Worm (Caenorhabditis elegans) whole organism, L2 larva: ENCODE measurements around the gene isw-1.
A peak's percentile ranks its signal among the peaks of the same experiment; 100 is the strongest.

Source experiments
- C34F6.9 ChIP-seq: fragments of 150-350 bp; optimal IDR thresholded peaks from 2 replicates; lab custom pipeline; 2014; ENCODE audit warnings: missing biosample characterization, missing genetic modification characterization
- F13H6.1 ChIP-seq: sonication (generic microtip); optimal IDR thresholded peaks from 2 replicates; lab custom pipeline; 2016; ENCODE audit warnings: missing genetic modification characterization, missing compliant biosample characterization
- blmp-1 ChIP-seq: sonication (generic microtip); optimal IDR thresholded peaks from 2 replicates; lab custom pipeline; 2017; ENCODE audit warnings: missing genetic modification characterization, mild to moderate bottlenecking, missing compliant biosample characterization, antibody characterized with exemption, moderate library complexity; ENCODE audit not compliant: insufficient read depth
- dmd-4 ChIP-seq: sonication (generic microtip); optimal IDR thresholded peaks from 2 replicates; lab custom pipeline; 2017; ENCODE audit warnings: missing biosample characterization, missing genetic modification characterization
- elt-1 ChIP-seq: fragments of 150-350 bp; optimal IDR thresholded peaks from 2 replicates; lab custom pipeline; 2014; ENCODE audit warnings: missing biosample characterization, missing genetic modification characterization
- elt-3 ChIP-seq: sonication (generic microtip); optimal IDR thresholded peaks from 2 replicates; lab custom pipeline; 2017; ENCODE audit warnings: missing biosample characterization, missing genetic modification characterization
- gmeb-1 ChIP-seq: fragments of 150-350 bp; optimal IDR thresholded peaks from 2 replicates; lab custom pipeline; 2014; ENCODE audit warnings: missing biosample characterization, missing genetic modification characterization
- lin-11 ChIP-seq: fragments of 150-350 bp; sonication (generic microtip); optimal IDR thresholded peaks from 2 replicates; lab custom pipeline; 2014; ENCODE audit warnings: missing biosample characterization, missing genetic modification characterization, inconsistent platforms, mixed read lengths
- lin-13 ChIP-seq: fragments of 150-350 bp; optimal IDR thresholded peaks from 2 replicates; lab custom pipeline; 2014; ENCODE audit warnings: missing biosample characterization, missing genetic modification reagents, missing genetic modification characterization
- lin-39 ChIP-seq: fragments of 150-350 bp; optimal IDR thresholded peaks from 2 replicates; lab custom pipeline; 2014; ENCODE audit warnings: missing biosample characterization, missing genetic modification reagents, missing genetic modification characterization
- lsy-2 ChIP-seq, 2 experiments: fragments of 150-350 bp in 1 of 2; sonication (generic microtip) in 1 of 2; optimal IDR thresholded peaks; 2 replicates each; lab custom pipeline; 2014 to 2017; ENCODE audit warnings: missing biosample characterization in 2 of 2, missing genetic modification characterization in 2 of 2
- mdl-1 ChIP-seq, 2 experiments: fragments of 150-350 bp in 1 of 2; sonication (generic microtip) in 1 of 2; optimal IDR thresholded peaks; 2 replicates each; lab custom pipeline; 2017; ENCODE audit warnings: missing biosample characterization in 2 of 2, missing genetic modification characterization in 2 of 2
- nhr-10 ChIP-seq: sonication (generic microtip); optimal IDR thresholded peaks from 2 replicates; lab custom pipeline; 2017; ENCODE audit warnings: missing biosample characterization, missing genetic modification characterization
- nhr-12 ChIP-seq: fragments of 150-350 bp; optimal IDR thresholded peaks from 2 replicates; lab custom pipeline; 2014; ENCODE audit warnings: missing biosample characterization, missing genetic modification characterization
- nhr-129 ChIP-seq: fragments of 150-350 bp; optimal IDR thresholded peaks from 2 replicates; lab custom pipeline; 2014; ENCODE audit warnings: missing biosample characterization, missing genetic modification characterization
- nhr-6 ChIP-seq: fragments of 150-350 bp; optimal IDR thresholded peaks from 2 replicates; lab custom pipeline; 2014; ENCODE audit warnings: missing biosample characterization, missing genetic modification characterization
- peb-1 ChIP-seq: fragments of 150-350 bp; optimal IDR thresholded peaks from 2 replicates; lab custom pipeline; 2014; ENCODE audit warnings: missing biosample characterization, missing genetic modification characterization
- sem-4 ChIP-seq: fragments of 150-350 bp; optimal IDR thresholded peaks from 2 replicates; lab custom pipeline; 2014; ENCODE audit warnings: missing biosample characterization, missing genetic modification reagents, missing genetic modification characterization
- skn-1 ChIP-seq: sonication (generic microtip); optimal IDR thresholded peaks from 2 replicates; lab custom pipeline; 2017; ENCODE audit warnings: missing biosample characterization, missing genetic modification characterization
- sma-3 ChIP-seq: sonication (generic microtip); optimal IDR thresholded peaks from 2 replicates; lab custom pipeline; 2016; ENCODE audit warnings: missing genetic modification reagents, missing genetic modification characterization, missing compliant biosample characterization
- snpc-4 ChIP-seq: fragments of 150-350 bp; optimal IDR thresholded peaks from 2 replicates; lab custom pipeline; 2014; ENCODE audit warnings: missing biosample characterization, missing genetic modification characterization
- unc-55 ChIP-seq: fragments of 150-350 bp; sonication (generic microtip); optimal IDR thresholded peaks from 3 replicates; lab custom pipeline; 2014; ENCODE audit warnings: missing biosample characterization, missing genetic modification reagents, missing genetic modification characterization
- zag-1 ChIP-seq: fragments of 150-350 bp; optimal IDR thresholded peaks from 2 replicates; lab custom pipeline; 2014; ENCODE audit warnings: missing biosample characterization, missing genetic modification characterization
- ztf-11 ChIP-seq: sonication (generic microtip); optimal IDR thresholded peaks from 2 replicates; lab custom pipeline; 2017; ENCODE audit warnings: missing biosample characterization, missing genetic modification characterization

The isw-1 gene

ce11 chrIII:6679323-6679722, 30.6 kb downstream of the isw-1 start:
- TF ChIP-seq ztf-11 (tag; lab: Kevin White, UChicago) (no peak), nhr-12 (tag; lab: Kevin White, UChicago) (no peak), elt-1 (no peak), zag-1 (no peak), sma-3 (GFP tag; lab: Kevin White, UChicago) (no peak), lin-39 (tag; lab: Kevin White, UChicago) (no peak), elt-3 (tag; lab: Kevin White, UChicago) (no peak), skn-1 (tag; lab: Kevin White, UChicago) (no peak), lsy-2 (tag; optimal IDR thresholded peaks at IDR 0.05; lab: Kevin White, UChicago) (no peak), C34F6.9 (no peak), nhr-10 (tag; lab: Kevin White, UChicago) (no peak), lin-13 (GFP tag; lab: Kevin White, UChicago) (no peak), unc-55 (GFP tag; lab: Kevin White, UChicago) (no peak), blmp-1 (tag; lab: Kevin White, UChicago) (no peak), gmeb-1 (tag; lab: Kevin White, UChicago) (no peak), dmd-4 (tag; lab: Kevin White, UChicago) (no peak), mdl-1 (tag; optimal IDR thresholded peaks at IDR 0.05; lab: Kevin White, UChicago) (no peak), F13H6.1 (tag; lab: Kevin White, UChicago) (no peak), sem-4 (tag; lab: Kevin White, UChicago) (no peak), lin-11 (tag; lab: Kevin White, UChicago) (no peak)
- TF ChIP-seq, all 48 proteins: peak for 0

- TF ChIP-seq lin-39 (tag; lab: Kevin White, UChicago): no peak
- TF ChIP-seq, all 48 proteins: peak for 0
Measured at ce11 chrIII:6677304-6677703, 32.6 kb downstream of the isw-1 start.

- TF ChIP-seq nhr-6 (tag; lab: Kevin White, UChicago) (no peak), unc-55 (GFP tag; lab: Kevin White, UChicago) (peak; percentile 8)
Measured at ce11 chrIII:6675460-6675859, 34.4 kb downstream of the isw-1 start, which contains the start of gene rbf-1. TSS of gene rbf-1 (plus strand) at chrIII:6675760.

ce11 chrIII:6670737-6671242, 39.1 kb downstream of the isw-1 start:
- TF ChIP-seq C34F6.9: no peak
- peak; percentile 5 for TF ChIP-seq unc-55 (GFP tag; lab: Kevin White, UChicago)
- TF ChIP-seq lin-11 (tag; lab: Kevin White, UChicago): no peak
- no peak for TF ChIP-seq elt-3 (tag; lab: Kevin White, UChicago)

ce11 chrIII:6655830-6656229, 54.1 kb downstream of the isw-1 start:
- TF ChIP-seq nhr-129 (tag; lab: Kevin White, UChicago): peak; percentile 48
- no peak for TF ChIP-seq elt-3 (tag; lab: Kevin White, UChicago)
- no peak for TF ChIP-seq peb-1
- no peak for TF ChIP-seq nhr-10 (tag; lab: Kevin White, UChicago)
- peak; percentile 26 for TF ChIP-seq snpc-4 (tag; lab: Kevin White, UChicago)
- TF ChIP-seq lsy-2 (tag; optimal IDR thresholded peaks at IDR 0.05; lab: Kevin White, UChicago): peak in 1 of 2 experiments; percentile 52
- TF ChIP-seq zag-1: peak; percentile 47
- TF ChIP-seq unc-55 (GFP tag; lab: Kevin White, UChicago): no peak
- peak; percentile 30 for TF ChIP-seq C34F6.9
- TF ChIP-seq F13H6.1 (tag; lab: Kevin White, UChicago): peak; percentile 18
- TF ChIP-seq gmeb-1 (tag; lab: Kevin White, UChicago): no peak
